Worm (Caenorhabditis elegans) whole organism, L4 larva: ENCODE results near the gene tomm-70.

ENCODE experiments used
- F26F4.8 ChIP-seq: fragments of 200-800 bp; sonication (Bioruptor generic); conservative IDR thresholded peaks from 2 replicates; pipeline ENCODE4 v1.3.6; 2022; ENCODE audit warnings: missing genetic modification characterization, missing compliant biosample characterization
- F44E2.7 ChIP-seq: fragments of 200-800 bp; sonication (Bioruptor generic); IDR thresholded peaks from 2 replicates; pipeline ENCODE4 v2.1.2; 2022; ENCODE audit warnings: missing genetic modification characterization, missing compliant biosample characterization
- F49E8.2 ChIP-seq: sonication (generic microtip); optimal IDR thresholded peaks from 2 replicates; lab custom pipeline; 2016; ENCODE audit warnings: missing compliant biosample characterization, mild to moderate bottlenecking, missing genetic modification characterization, borderline replicate concordance
- T20F7.1 ChIP-seq: fragments of 200-800 bp; sonication (Bioruptor generic); optimal IDR thresholded peaks from 2 replicates; lab custom pipeline; 2018; ENCODE audit warnings: mild to moderate bottlenecking, missing genetic modification characterization, missing compliant biosample characterization
- T26A8.4 ChIP-seq: fragments of 200-800 bp; sonication (Bioruptor generic); IDR thresholded peaks from 2 replicates; pipeline ENCODE4 v1.3.6; 2022; ENCODE audit warnings: missing genetic modification characterization, missing compliant biosample characterization
- Y48G9A.11 ChIP-seq: fragments of 200-800 bp; sonication (Bioruptor generic); IDR thresholded peaks from 2 replicates; pipeline ENCODE4 v1.3.6; 2022; ENCODE audit warnings: missing genetic modification reagents, missing genetic modification characterization, missing compliant biosample characterization
- Y75B8A.6 ChIP-seq: fragments of 200-800 bp; sonication (Bioruptor generic); IDR thresholded peaks from 2 replicates; pipeline ENCODE4 v1.3.6; 2022; ENCODE audit warnings: missing genetic modification reagents, missing genetic modification characterization, missing compliant biosample characterization
- ZK546.5 ChIP-seq, 2 experiments: sonication (generic microtip); optimal IDR thresholded peaks; 2 replicates each; lab custom pipeline; 2017; ENCODE audit warnings: missing biosample characterization in 2 of 2, missing genetic modification characterization in 2 of 2
- attf-4 ChIP-seq: sonication (generic microtip); optimal IDR thresholded peaks from 3 replicates; lab custom pipeline; 2017; ENCODE audit warnings: missing biosample characterization, missing genetic modification characterization
- ceh-32 ChIP-seq: sonication (generic microtip); optimal IDR thresholded peaks from 2 replicates; lab custom pipeline; 2016; ENCODE audit warnings: mild to moderate bottlenecking, missing genetic modification characterization, missing compliant biosample characterization; ENCODE audit not compliant: poor library complexity
- ceh-44 ChIP-seq: fragments of 200-800 bp; sonication (Bioruptor generic); IDR thresholded peaks from 2 replicates; pipeline ENCODE4 v1.3.6; 2022; ENCODE audit warnings: missing genetic modification reagents, missing genetic modification characterization, missing compliant biosample characterization
- ceh-62 ChIP-seq: sonication (generic microtip); optimal IDR thresholded peaks from 2 replicates; lab custom pipeline; 2017; ENCODE audit warnings: missing biosample characterization, missing genetic modification characterization
- ces-1 ChIP-seq: fragments of 150-350 bp; sonication (generic microtip); optimal IDR thresholded peaks from 4 replicates; lab custom pipeline; 2014; ENCODE audit warnings: missing biosample characterization, missing genetic modification reagents, missing genetic modification characterization
- ctbp-1 ChIP-seq: fragments of 200-800 bp; sonication (Bioruptor generic); IDR thresholded peaks from 2 replicates; pipeline ENCODE4 v1.3.6; 2022; ENCODE audit warnings: missing genetic modification reagents, missing genetic modification characterization, missing compliant biosample characterization
- daf-12 ChIP-seq: fragments of 150-350 bp; optimal IDR thresholded peaks from 2 replicates; lab custom pipeline; 2014; ENCODE audit warnings: missing biosample characterization, missing genetic modification reagents, missing genetic modification characterization
- dmd-6 ChIP-seq: fragments of 200-800 bp; sonication (Bioruptor generic); IDR thresholded peaks from 2 replicates; pipeline ENCODE4 v1.3.6; 2022; ENCODE audit warnings: missing genetic modification reagents, missing genetic modification characterization, missing compliant biosample characterization
- dmd-9 ChIP-seq: fragments of 200-800 bp; sonication (Bioruptor generic); IDR thresholded peaks from 2 replicates; pipeline ENCODE4 v1.3.6; 2022; ENCODE audit warnings: missing genetic modification reagents, missing genetic modification characterization, missing compliant biosample characterization
- dpl-1 ChIP-seq: fragments of 150-350 bp; optimal IDR thresholded peaks from 2 replicates; lab custom pipeline; 2014; ENCODE audit warnings: missing biosample characterization, missing genetic modification reagents, missing genetic modification characterization
- dve-1 ChIP-seq: sonication (generic microtip); optimal IDR thresholded peaks from 2 replicates; lab custom pipeline; 2017; ENCODE audit warnings: antibody characterized with exemption, mild to moderate bottlenecking, missing genetic modification characterization, missing compliant biosample characterization; ENCODE audit not compliant: insufficient read depth
- egl-27 ChIP-seq: sonication (generic microtip); optimal IDR thresholded peaks from 3 replicates; lab custom pipeline; 2017; ENCODE audit warnings: missing biosample characterization, missing genetic modification reagents, missing genetic modification characterization
- fos-1 ChIP-seq: fragments of 150-350 bp; optimal IDR thresholded peaks from 2 replicates; lab custom pipeline; 2014; ENCODE audit warnings: missing biosample characterization, missing genetic modification characterization
- hif-1 ChIP-seq, 2 experiments: sonication (generic microtip); optimal IDR thresholded peaks; 2 replicates each; lab custom pipeline; 2016 to 2017; ENCODE audit warnings: missing compliant biosample characterization in 2 of 2, missing genetic modification characterization in 2 of 2, missing genetic modification reagents in 2 of 2, missing genotype in 2 of 2, mild to moderate bottlenecking in 1 of 2
- hlh-11 ChIP-seq: fragments of 200-800 bp; sonication (Bioruptor generic); optimal IDR thresholded peaks from 2 replicates; lab custom pipeline; 2018; ENCODE audit warnings: mild to moderate bottlenecking, missing genetic modification characterization, missing compliant biosample characterization
- hlh-30 ChIP-seq: sonication (generic microtip); optimal IDR thresholded peaks from 2 replicates; lab custom pipeline; 2017; ENCODE audit warnings: antibody characterized with exemption, mild to moderate bottlenecking, missing genetic modification characterization, missing compliant biosample characterization; ENCODE audit not compliant: insufficient read depth
- lin-1 ChIP-seq: fragments of 200-800 bp; sonication (Bioruptor generic); IDR thresholded peaks from 2 replicates; pipeline ENCODE4 v1.3.6; 2022; ENCODE audit warnings: missing genetic modification reagents, missing genetic modification characterization, missing compliant biosample characterization
- lin-13 ChIP-seq: fragments of 150-350 bp; optimal IDR thresholded peaks from 2 replicates; lab custom pipeline; 2014; ENCODE audit warnings: missing biosample characterization, missing genetic modification reagents, missing genetic modification characterization
- lin-29 ChIP-seq: fragments of 200-800 bp; sonication (Bioruptor generic); IDR thresholded peaks from 2 replicates; pipeline ENCODE4 v1.3.6; 2022; ENCODE audit warnings: missing genetic modification reagents, missing genetic modification characterization, missing compliant biosample characterization
- lir-3 ChIP-seq: sonication (generic microtip); optimal IDR thresholded peaks from 2 replicates; lab custom pipeline; 2016; ENCODE audit warnings: mild to moderate bottlenecking, missing genetic modification characterization, missing compliant biosample characterization
- madf-5 ChIP-seq, 2 experiments: fragments of 200-800 bp; sonication (Bioruptor generic); IDR thresholded peaks; 2 replicates each; pipeline ENCODE4 v1.3.6; 2022; ENCODE audit warnings: missing compliant biosample characterization in 2 of 2, missing genetic modification characterization in 2 of 2
- madf-9 ChIP-seq: fragments of 200-800 bp; sonication (Bioruptor generic); conservative IDR thresholded peaks from 2 replicates; pipeline ENCODE4 v1.3.6; 2022; ENCODE audit warnings: missing genetic modification reagents, missing genetic modification characterization, missing compliant biosample characterization
- mdl-1 ChIP-seq, 2 experiments: fragments of 150-350 bp in 1 of 2; sonication (generic microtip) in 1 of 2; optimal IDR thresholded peaks; 2 replicates each; lab custom pipeline; 2014 to 2017; ENCODE audit warnings: missing biosample characterization in 2 of 2, missing genetic modification characterization in 2 of 2
- mdt-29 ChIP-seq: fragments of 200-800 bp; sonication (Bioruptor generic); IDR thresholded peaks from 2 replicates; pipeline ENCODE4 v1.3.6; 2022; ENCODE audit warnings: missing genetic modification reagents, missing genetic modification characterization, missing compliant biosample characterization
- mxl-3 ChIP-seq: fragments of 200-800 bp; sonication (Bioruptor generic); optimal IDR thresholded peaks from 2 replicates; lab custom pipeline; 2018; ENCODE audit warnings: mild to moderate bottlenecking, missing genetic modification characterization, missing compliant biosample characterization
- nhr-102 ChIP-seq: sonication (generic microtip); optimal IDR thresholded peaks from 2 replicates; lab custom pipeline; 2016; ENCODE audit warnings: mild to moderate bottlenecking, missing genetic modification characterization, moderate library complexity, missing compliant biosample characterization
- nhr-111 ChIP-seq: fragments of 200-800 bp; sonication (Bioruptor generic); optimal IDR thresholded peaks from 2 replicates; lab custom pipeline; 2018; ENCODE audit warnings: mild to moderate bottlenecking, missing genetic modification characterization, missing compliant biosample characterization
- nhr-237 ChIP-seq: sonication (generic microtip); optimal IDR thresholded peaks from 2 replicates; lab custom pipeline; 2017; ENCODE audit warnings: missing biosample characterization, missing genetic modification characterization
- nhr-28 ChIP-seq: fragments of 150-350 bp; optimal IDR thresholded peaks from 2 replicates; lab custom pipeline; 2014; ENCODE audit warnings: missing biosample characterization, missing genetic modification characterization
- nhr-48 ChIP-seq: sonication (generic microtip); optimal IDR thresholded peaks from 2 replicates; lab custom pipeline; 2016; ENCODE audit warnings: mild to moderate bottlenecking, missing genetic modification characterization, missing compliant biosample characterization
- nhr-6 ChIP-seq: fragments of 150-350 bp; optimal IDR thresholded peaks from 2 replicates; lab custom pipeline; 2014; ENCODE audit warnings: missing biosample characterization, missing genetic modification characterization
- pha-4 ChIP-seq, 2 experiments: fragments of 150-350 bp in 1 of 2; fragments of 200-800 bp in 1 of 2; sonication (Bioruptor generic) in 1 of 2; IDR thresholded peaks in 1 of 2; optimal IDR thresholded peaks in 1 of 2; 2 replicates each; pipeline versions ENCODE4 v1.3.6 to Lab custom; 2014 to 2022; ENCODE audit warnings: missing genetic modification characterization in 2 of 2, missing genetic modification reagents in 2 of 2, missing biosample characterization in 1 of 2, missing compliant biosample characterization in 1 of 2
- php-3 ChIP-seq: fragments of 200-800 bp; sonication (Bioruptor generic); IDR thresholded peaks from 2 replicates; pipeline ENCODE4 v1.3.6; 2022; ENCODE audit warnings: missing genetic modification reagents, missing genetic modification characterization, missing compliant biosample characterization
- rbr-2 ChIP-seq: sonication (generic microtip); optimal IDR thresholded peaks from 2 replicates; lab custom pipeline; 2016; ENCODE audit warnings: missing genotype, missing genetic modification characterization, missing compliant biosample characterization
- set-16 ChIP-seq: fragments of 200-800 bp; sonication (Bioruptor generic); IDR thresholded peaks from 2 replicates; pipeline ENCODE4 v1.3.6; 2022; ENCODE audit warnings: missing genetic modification reagents, missing genetic modification characterization, missing compliant biosample characterization
- skn-1 ChIP-seq: fragments of 150-350 bp; optimal IDR thresholded peaks from 2 replicates; lab custom pipeline; 2014; ENCODE audit warnings: missing biosample characterization, missing genetic modification characterization
- snpc-1.2 ChIP-seq: fragments of 200-800 bp; sonication (Bioruptor generic); IDR thresholded peaks from 2 replicates; pipeline ENCODE4 v1.3.6; 2022; ENCODE audit warnings: missing genetic modification reagents, missing genetic modification characterization, missing compliant biosample characterization
- snpc-4 ChIP-seq: fragments of 150-350 bp; optimal IDR thresholded peaks from 2 replicates; lab custom pipeline; 2014; ENCODE audit warnings: missing biosample characterization, missing genetic modification characterization
- spr-3 ChIP-seq: fragments of 200-800 bp; sonication (Bioruptor generic); optimal IDR thresholded peaks from 2 replicates; lab custom pipeline; 2018; ENCODE audit warnings: mild to moderate bottlenecking, missing genetic modification characterization, missing compliant biosample characterization
- unc-130 ChIP-seq: sonication (generic microtip); optimal IDR thresholded peaks from 2 replicates; lab custom pipeline; 2016; ENCODE audit warnings: missing genetic modification reagents, missing genetic modification characterization, missing compliant biosample characterization
- zag-1 ChIP-seq: fragments of 150-350 bp; optimal IDR thresholded peaks from 2 replicates; lab custom pipeline; 2014; ENCODE audit warnings: missing biosample characterization, missing genetic modification characterization
- zip-2 ChIP-seq: fragments of 150-350 bp; optimal IDR thresholded peaks from 2 replicates; lab custom pipeline; 2014; ENCODE audit warnings: missing biosample characterization, missing genetic modification characterization

Gene tomm-70

DNA sequence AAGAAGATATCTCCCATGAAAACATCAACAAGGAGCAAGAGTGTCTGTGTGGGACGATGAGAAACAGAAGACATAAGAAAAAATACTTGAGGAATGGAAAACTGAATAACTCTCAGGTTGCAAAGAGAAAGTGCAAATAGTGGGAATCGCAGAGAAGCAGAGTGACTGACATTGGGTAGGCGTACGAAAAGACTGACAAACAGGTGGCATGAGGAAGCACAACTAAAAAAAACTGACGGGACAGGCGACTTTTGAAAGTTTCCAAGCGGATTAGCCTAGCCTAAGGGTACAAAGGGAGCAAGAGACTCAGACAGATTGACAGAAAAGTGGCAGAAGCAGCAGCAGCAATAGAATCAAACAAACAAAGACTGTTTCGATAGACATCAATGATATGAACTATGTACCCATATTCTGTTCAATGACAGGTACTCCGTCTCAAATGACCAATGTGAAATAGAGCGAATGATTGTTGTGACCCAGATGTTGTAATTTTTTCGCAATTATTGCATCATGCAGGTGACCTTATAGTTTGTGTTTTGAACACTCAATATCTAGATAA lies 20.1 kb downstream of the tomm-70 start (continued):
- TF ChIP-seq lin-13: peak; percentile 7
- TF ChIP-seq lin-1 (GFP tag; lab: Robert Waterston, UW): no peak
- TF ChIP-seq madf-5 (GFP tag; IDR thresholded peaks at IDR 0.05; lab: Robert Waterston, UW): no peak
- TF ChIP-seq T20F7.1 (GFP tag; lab: Kevin White, UChicago): peak; percentile 10
- TF ChIP-seq nhr-48 (tag; lab: Kevin White, UChicago): peak; percentile 66
- no peak for TF ChIP-seq snpc-4 (tag; lab: Kevin White, UChicago)
- no peak for TF ChIP-seq F44E2.7 (GFP tag; lab: Robert Waterston, UW)
- no peak for TF ChIP-seq ceh-44 (GFP tag; lab: Robert Waterston, UW)
- no peak for TF ChIP-seq ZK546.5 (tag; optimal IDR thresholded peaks at IDR 0.05; lab: Kevin White, UChicago)
- TF ChIP-seq F26F4.8 (GFP tag; lab: Robert Waterston, UW): no peak
- TF ChIP-seq ceh-62 (tag; lab: Kevin White, UChicago): no peak
- TF ChIP-seq nhr-237: no peak
- TF ChIP-seq dmd-6 (GFP tag; lab: Robert Waterston, UW): peak; percentile 79
- TF ChIP-seq zip-2: no peak
- TF ChIP-seq hlh-11 (tag; lab: Kevin White, UChicago): peak; percentile 86
- TF ChIP-seq unc-130 (GFP tag; lab: Kevin White, UChicago): no peak
- TF ChIP-seq spr-3 (GFP tag; lab: Kevin White, UChicago): no peak
- TF ChIP-seq ces-1 (GFP tag; lab: Kevin White, UChicago): no peak
- TF ChIP-seq php-3 (GFP tag; lab: Robert Waterston, UW): no peak
- no peak for TF ChIP-seq F49E8.2 (tag; lab: Kevin White, UChicago)
- no peak for TF ChIP-seq nhr-111 (GFP tag; lab: Kevin White, UChicago)
- peak; percentile 24 for TF ChIP-seq rbr-2 (tag; lab: Kevin White, UChicago)
- TF ChIP-seq lin-29: no peak
- TF ChIP-seq nhr-6 (tag; lab: Kevin White, UChicago): no peak
- no peak for TF ChIP-seq Y75B8A.6 (GFP tag; lab: Robert Waterston, UW)
- no peak for TF ChIP-seq set-16 (GFP tag; lab: Robert Waterston, UW)
- no peak for TF ChIP-seq skn-1 (tag; lab: Kevin White, UChicago)
- TF ChIP-seq mdl-1 (tag; optimal IDR thresholded peaks at IDR 0.05; lab: Kevin White, UChicago): peak in 1 of 2 experiments; percentile 40
- TF ChIP-seq egl-27 (tag; lab: Kevin White, UChicago): no peak
- peak; percentile 47 for TF ChIP-seq dve-1
- TF ChIP-seq hif-1 (tag; optimal IDR thresholded peaks at IDR 0.05; lab: Kevin White, UChicago): peak in 1 of 2 experiments; percentile 34
- no peak for TF ChIP-seq dmd-9
- no peak for TF ChIP-seq mdt-29 (GFP tag; lab: Robert Waterston, UW)
- TF ChIP-seq zag-1 (tag; lab: Kevin White, UChicago): no peak
- no peak for TF ChIP-seq madf-9
- no peak for TF ChIP-seq nhr-102 (tag; lab: Kevin White, UChicago)
- no peak for TF ChIP-seq T26A8.4 (GFP tag; lab: Robert Waterston, UW)
- no peak for TF ChIP-seq ceh-32
- no peak for TF ChIP-seq ctbp-1 (GFP tag; lab: Robert Waterston, UW)
- TF ChIP-seq dpl-1: no peak
- TF ChIP-seq snpc-1.2 (GFP tag; lab: Robert Waterston, UW): no peak
- TF ChIP-seq daf-12 (tag; lab: Kevin White, UChicago): no peak
- TF ChIP-seq lir-3 (tag; lab: Kevin White, UChicago): no peak
- TF ChIP-seq hlh-30 (tag; lab: Kevin White, UChicago): peak; percentile 78
- TF ChIP-seq nhr-28 (tag; lab: Kevin White, UChicago): peak; percentile 52
- TF ChIP-seq attf-4: no peak
- peak; percentile 65 for TF ChIP-seq mxl-3 (GFP tag; lab: Kevin White, UChicago)
- TF ChIP-seq fos-1 (tag; lab: Kevin White, UChicago): no peak
- TF ChIP-seq Y48G9A.11 (GFP tag; lab: Robert Waterston, UW): no peak
- no peak for TF ChIP-seq pha-4 (GFP tag; IDR thresholded peaks at IDR 0.05; lab: Robert Waterston, UW)
- TF ChIP-seq pha-4 (tag; optimal IDR thresholded peaks at IDR 0.05; lab: Kevin White, UChicago): peak; percentile 11
